Fruit fly (Drosophila melanogaster): Measurements from ENCODE around the gene CG42337.

CG42337 gene

DNA sequence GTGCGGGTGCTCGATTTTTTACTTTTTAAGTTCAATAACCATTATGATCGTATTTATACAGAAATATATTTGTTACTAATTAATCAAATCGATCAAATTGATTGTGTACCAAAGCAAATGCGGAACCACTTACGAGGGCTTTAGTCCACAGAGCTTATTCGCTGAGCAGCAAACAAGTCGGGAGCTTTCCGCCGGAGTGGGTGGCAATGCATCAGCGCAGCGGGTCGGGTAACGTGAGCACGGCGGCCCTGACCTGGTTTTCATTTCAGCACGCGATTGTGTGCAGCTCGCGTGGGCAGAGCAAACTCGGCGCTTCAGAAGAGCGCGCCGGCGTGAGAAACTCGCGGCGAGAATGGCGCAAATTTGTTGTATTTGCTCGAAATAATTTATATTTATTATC lies 26.0 kb upstream of the CG42337 start:
- peak; percentile 91 for TF ChIP-seq sr (GFP tag; IDR thresholded peaks at IDR 0.05)
- peak; percentile 65 for TF ChIP-seq ftz-f1 (GFP tag; optimal IDR thresholded peaks at IDR 0.05)
- peak; percentile 65 for TF ChIP-seq Med (GFP tag)
- TF ChIP-seq CG6683 (GFP tag; optimal IDR thresholded peaks at IDR 0.05), result no peak
- peak in 1 of 2 experiments; percentile 50 for TF ChIP-seq Eip74EF (GFP tag; optimal IDR thresholded peaks at IDR 0.05)
- no peak for TF ChIP-seq croc (GFP tag; conservative IDR thresholded peaks at IDR 0.05)
- peak; percentile 59 for TF ChIP-seq cwo (GFP tag; optimal IDR thresholded peaks at IDR 0.05)
- peak; percentile 93; the same call in 3 of the 4 replicates for TF ChIP-seq chinmo (GFP tag; IDR thresholded peaks at IDR 0.05; ENCODE audit: partially characterized antibody)
- no peak for TF ChIP-seq CG12769 (tag; optimal IDR thresholded peaks at IDR 0.05)

- no peak for TF ChIP-seq Atf-2 (GFP tag; optimal IDR thresholded peaks at IDR 0.05)
- no peak for TF ChIP-seq CG15269 (tag; optimal IDR thresholded peaks at IDR 0.05)
- TF ChIP-seq Eip74EF (GFP tag; optimal IDR thresholded peaks at IDR 0.05), result no peak
- no peak for TF ChIP-seq gcm2 (GFP tag; optimal IDR thresholded peaks at IDR 0.05)
- no peak for TF ChIP-seq Awh (GFP tag; IDR thresholded peaks at IDR 0.05)
- TF ChIP-seq inv (GFP tag; IDR thresholded peaks at IDR 0.05; ENCODE audit: partially characterized antibody), result peak; percentile 81
- TF ChIP-seq CG13296 (GFP tag; optimal IDR thresholded peaks at IDR 0.05), result no peak
- peak; percentile 97 for TF ChIP-seq pzg (GFP tag; optimal IDR thresholded peaks at IDR 0.05)
- peak; percentile 82 for TF ChIP-seq HmgZ (tag; optimal IDR thresholded peaks at IDR 0.05)
- TF ChIP-seq B-H2 (GFP tag; optimal IDR thresholded peaks at IDR 0.05), result peak; percentile 26
- no peak for TF ChIP-seq Atf6 (GFP tag; IDR thresholded peaks at IDR 0.05)
- TF ChIP-seq CG15601 (tag; optimal IDR thresholded peaks at IDR 0.05), result no peak
- TF ChIP-seq zen (tag; optimal IDR thresholded peaks at IDR 0.05), result no peak
- TF ChIP-seq insv (GFP tag; optimal IDR thresholded peaks at IDR 0.05), result peak in 1 of 2 experiments; percentile 77
- no peak for TF ChIP-seq HLH3B (GFP tag; IDR thresholded peaks at IDR 0.05)
- TF ChIP-seq crp (GFP tag; optimal IDR thresholded peaks at IDR 0.05), result peak in 1 of 2 experiments; percentile 66
- TF ChIP-seq org-1 (GFP tag; optimal IDR thresholded peaks at IDR 0.05), result no peak
- no peak for TF ChIP-seq pum (GFP tag; optimal IDR thresholded peaks at IDR 0.05)
- TF ChIP-seq CG12769 (tag; optimal IDR thresholded peaks at IDR 0.05), result peak; percentile 25
- peak; percentile 62 for TF ChIP-seq zen2 (GFP tag; IDR thresholded peaks at IDR 0.05; ENCODE audit: partially characterized antibody)
- no peak for TF ChIP-seq lola (GFP tag; optimal IDR thresholded peaks at IDR 0.05)
- TF ChIP-seq Hsf (GFP tag; optimal IDR thresholded peaks at IDR 0.05), result no peak
- TF ChIP-seq Ets97D (GFP tag; optimal IDR thresholded peaks at IDR 0.05), result peak; percentile 83
- TF ChIP-seq gsb-n (tag; optimal IDR thresholded peaks at IDR 0.05), result peak; percentile 14
- peak; percentile 94 for TF ChIP-seq MESR4 (GFP tag; optimal IDR thresholded peaks at IDR 0.05)
- TF ChIP-seq CG17612 (GFP tag; IDR thresholded peaks at IDR 0.05), result no peak
- no peak for TF ChIP-seq zfh2 (GFP tag; optimal IDR thresholded peaks at IDR 0.05)
- peak; percentile 64 for TF ChIP-seq CG2116 (GFP tag; optimal IDR thresholded peaks at IDR 0.05)
- TF ChIP-seq trem (tag; optimal IDR thresholded peaks at IDR 0.05), result peak; percentile 37
- no peak for TF ChIP-seq CG17568 (GFP tag; optimal IDR thresholded peaks at IDR 0.05)
- peak; percentile 16; the same call in 1 of the 3 replicates for TF ChIP-seq mld (GFP tag; IDR thresholded peaks at IDR 0.05; ENCODE audit: partially characterized antibody)
- TF ChIP-seq CG8944 (GFP tag; optimal IDR thresholded peaks at IDR 0.05), result no peak
- no peak for TF ChIP-seq az2 (GFP tag; optimal IDR thresholded peaks at IDR 0.05)
- TF ChIP-seq CG6791 (GFP tag; IDR thresholded peaks at IDR 0.05; ENCODE audit: partially characterized antibody), result peak; percentile 83
- TF ChIP-seq dmrt99B (tag; optimal IDR thresholded peaks at IDR 0.05), result no peak
- peak; percentile 83 for TF ChIP-seq bbx (GFP tag; IDR thresholded peaks at IDR 0.05; ENCODE audit: partially characterized antibody)
- TF ChIP-seq Ravus (GFP tag; IDR thresholded peaks at IDR 0.05), result no peak
- peak; percentile 89 for TF ChIP-seq BEAF-32 (GFP tag; optimal IDR thresholded peaks at IDR 0.05)
- TF ChIP-seq klu (GFP tag; IDR thresholded peaks at IDR 0.05), result no peak
- TF ChIP-seq CG13624 (GFP tag; optimal IDR thresholded peaks at IDR 0.05), result peak; percentile 47
Measured at dm6 chr3L:21216697-21217291, 23.6 kb upstream of the CG42337 start, which contains the start of the genes Trmt112 and Ilk. Gene Trmt112 (minus strand): TSS chr3L:21216839. Gene Ilk (plus strand): TSS chr3L:21216901.

Measured in whole organism, embryonic.